Worm (Caenorhabditis elegans): Measurements from ENCODE around the gene zipt-7.2.

ce11 chrX:15509681-15510080, 2.0 kb upstream of the zipt-7.2 start, which contains the start of gene eat-20:
- TF ChIP-seq unc-62 (GFP tag; optimal IDR thresholded peaks at IDR 0.05) (no peak), pbrm-1 (GFP tag; IDR thresholded peaks at IDR 0.05) (no peak), cebp-1 (GFP tag; IDR thresholded peaks at IDR 0.05) (no peak), cebp-1 (tag; optimal IDR thresholded peaks at IDR 0.05) (no peak), ceh-91 (GFP tag; IDR thresholded peaks at IDR 0.05) (no peak), bed-1 (GFP tag; IDR thresholded peaks at IDR 0.05) (no peak), nhr-179 (tag; optimal IDR thresholded peaks at IDR 0.05) (no peak), unc-130 (GFP tag; optimal IDR thresholded peaks at IDR 0.05) (no peak), snpc-4 (GFP tag; optimal IDR thresholded peaks at IDR 0.05) (no peak), snpc-4 (tag; optimal IDR thresholded peaks at IDR 0.05) (no peak), pha-4 (tag; optimal IDR thresholded peaks at IDR 0.05) (no peak), ztf-6 (GFP tag; IDR thresholded peaks at IDR 0.05) (no peak)
